Worm (Caenorhabditis elegans): ENCODE measurements around the gene H39E23.3.
A peak's percentile ranks its signal among the peaks of the same experiment; 100 is the strongest.
"Not testable (repeated sequence)": the region's sequence is repeated elsewhere in the genome, so short reads cannot be mapped to it uniquely, and the experiment has no call there.

ce11 chrV:14124187-14124586 is 16.6 kb downstream of the H39E23.3 start:
- not testable (repeated sequence) for TF ChIP-seq efl-1 (GFP tag; optimal IDR thresholded peaks at IDR 0.05); ets-4 (GFP tag; optimal IDR thresholded peaks at IDR 0.05); K12H6.12 (tag; optimal IDR thresholded peaks at IDR 0.05); ceh-58 (GFP tag; IDR thresholded peaks at IDR 0.05); unc-62 (GFP tag; optimal IDR thresholded peaks at IDR 0.05); rec-8 (tag; optimal IDR thresholded peaks at IDR 0.05); ekl-4 (GFP tag; IDR thresholded peaks at IDR 0.05); ama-1 (optimal IDR thresholded peaks at IDR 0.05); ama-1 (GFP tag; optimal IDR thresholded peaks at IDR 0.05); Y53F4B.3 (GFP tag; IDR thresholded peaks at IDR 0.05); ztf-22 (GFP tag; optimal IDR thresholded peaks at IDR 0.05); pha-4 (tag; optimal IDR thresholded peaks at IDR 0.05); pbrm-1 (GFP tag; IDR thresholded peaks at IDR 0.05); ceh-91 (GFP tag; IDR thresholded peaks at IDR 0.05)
- TF ChIP-seq mcd-1 (GFP tag; IDR thresholded peaks at IDR 0.05), result peak; percentile 51

All from whole organism, young adult.